Fruit fly (Drosophila melanogaster) whole organism, embryonic: Measurements from ENCODE around the gene RunxB.
A peak's percentile ranks its signal among the peaks of the same experiment; 100 is the strongest.

Experiments
- Abd-B ChIP-seq: fragments of 200-800 bp; sonication (Bioruptor generic); optimal IDR thresholded peaks from 2 replicates; lab custom pipeline; 2018; ENCODE audit warnings: missing biosample characterization, mild to moderate bottlenecking, missing genetic modification characterization, moderate library complexity
- Atf6 ChIP-seq: fragments of 200-800 bp; sonication (Bioruptor generic); IDR thresholded peaks from 2 replicates; pipeline ENCODE4 v1.3.6; 2022; ENCODE audit warnings: missing biosample characterization, missing genetic modification characterization
- BtbVII ChIP-seq: fragments of 200-800 bp; sonication (Bioruptor generic); optimal IDR thresholded peaks from 3 replicates; lab custom pipeline; 2017; ENCODE audit warnings: missing biosample characterization, mild to moderate bottlenecking, missing genetic modification characterization
- CG1024 ChIP-seq: fragments of 200-800 bp; sonication (Bioruptor generic); IDR thresholded peaks from 2 replicates; pipeline ENCODE4 v1.3.6; 2022; ENCODE audit warnings: missing biosample characterization, missing genetic modification characterization
- CG10267 ChIP-seq: fragments of 200-800 bp; sonication (Bioruptor generic); optimal IDR thresholded peaks from 2 replicates; lab custom pipeline; 2018; ENCODE audit warnings: missing biosample characterization, mild to moderate bottlenecking, missing genetic modification characterization, moderate library complexity
- CG10959 ChIP-seq: fragments of 200-800 bp; sonication (Bioruptor generic); IDR thresholded peaks from 2 replicates; pipeline ENCODE4 v1.3.6; 2022; ENCODE audit warnings: missing biosample characterization, missing genetic modification characterization
- CG11247 ChIP-seq: fragments of 200-800 bp; sonication (Bioruptor generic); IDR thresholded peaks from 2 replicates; pipeline ENCODE4 v1.3.6; 2022; ENCODE audit warnings: missing biosample characterization, missing genetic modification characterization
- CG12769 ChIP-seq: fragments of 200-800 bp; sonication (Bioruptor generic); optimal IDR thresholded peaks from 2 replicates; lab custom pipeline; 2019; ENCODE audit warnings: missing biosample characterization, mild to moderate bottlenecking, missing genetic modification characterization, moderate library complexity
- CG14667 ChIP-seq: fragments of 200-800 bp; sonication (Bioruptor generic); IDR thresholded peaks from 2 replicates; pipeline ENCODE4 v1.3.6; 2022; ENCODE audit warnings: missing biosample characterization, missing genetic modification characterization
- CG14710 ChIP-seq: fragments of 200-800 bp; sonication (Bioruptor generic); optimal IDR thresholded peaks from 3 replicates; lab custom pipeline; 2019; ENCODE audit warnings: missing biosample characterization, mild to moderate bottlenecking, missing genetic modification characterization, moderate library complexity
- CG1602 ChIP-seq: fragments of 200-800 bp; sonication (Bioruptor generic); optimal IDR thresholded peaks from 3 replicates; lab custom pipeline; 2016; ENCODE audit warnings: missing biosample characterization, missing genetic modification characterization
- CG2129 ChIP-seq: fragments of 200-800 bp; sonication (Bioruptor generic); IDR thresholded peaks from 2 replicates; pipeline ENCODE4 v1.3.6; 2022; ENCODE audit warnings: missing biosample characterization, missing genetic modification characterization; ENCODE audit not compliant: partially characterized antibody
- CG2889 ChIP-seq: fragments of 200-800 bp; sonication (Bioruptor generic); IDR thresholded peaks from 3 replicates; pipeline ENCODE4 v1.3.6; 2022; ENCODE audit warnings: missing biosample characterization, missing genetic modification characterization
- CG4820 ChIP-seq: fragments of 200-800 bp; sonication (Bioruptor generic); optimal IDR thresholded peaks from 3 replicates; lab custom pipeline; 2016; ENCODE audit warnings: missing biosample characterization, missing genetic modification characterization
- CG6272 ChIP-seq: fragments of 200-800 bp; sonication (Bioruptor generic); IDR thresholded peaks from 2 replicates; pipeline ENCODE4 v1.3.6; 2022; ENCODE audit warnings: missing biosample characterization, missing genetic modification characterization
- CG6765 ChIP-seq: fragments of 200-800 bp; sonication (Bioruptor generic); optimal IDR thresholded peaks from 3 replicates; lab custom pipeline; 2017; ENCODE audit warnings: missing biosample characterization, mild to moderate bottlenecking, missing genetic modification characterization
- CG7556 ChIP-seq: fragments of 200-800 bp; sonication (Bioruptor generic); optimal IDR thresholded peaks from 2 replicates; lab custom pipeline; 2017; ENCODE audit warnings: missing biosample characterization, mild to moderate bottlenecking, missing genetic modification characterization
- CG8765 ChIP-seq: fragments of 200-800 bp; sonication (Bioruptor generic); IDR thresholded peaks from 2 replicates; pipeline ENCODE4 v1.3.6; 2022; ENCODE audit warnings: missing biosample characterization, missing genetic modification characterization
- CG9817 ChIP-seq: fragments of 200-800 bp; sonication (Bioruptor generic); optimal IDR thresholded peaks from 2 replicates; lab custom pipeline; 2018; ENCODE audit warnings: missing biosample characterization, mild to moderate bottlenecking, missing genetic modification characterization, moderate library complexity
- Eip74EF ChIP-seq, 2 experiments: fragments of 200-800 bp in 1 of 2; fragments of >200 bp in 1 of 2; sonication (Bioruptor generic) in 1 of 2; optimal IDR thresholded peaks; 2 replicates each; lab custom pipeline; 2017 to 2019; ENCODE audit warnings: missing biosample characterization in 2 of 2, missing genetic modification characterization in 2 of 2, mild to moderate bottlenecking in 1 of 2, moderate library complexity in 1 of 2
- HLH54F ChIP-seq: fragments of 200-800 bp; sonication (Bioruptor generic); optimal IDR thresholded peaks from 3 replicates; lab custom pipeline; 2016; ENCODE audit warnings: missing biosample characterization, missing genetic modification characterization
- HmgD ChIP-seq: fragments of 200-800 bp; sonication (Bioruptor generic); optimal IDR thresholded peaks from 3 replicates; lab custom pipeline; 2016; ENCODE audit warnings: missing biosample characterization, missing genetic modification characterization
- HmgZ ChIP-seq: fragments of 200-800 bp; sonication (Bioruptor generic); optimal IDR thresholded peaks from 2 replicates; lab custom pipeline; 2018; ENCODE audit warnings: missing biosample characterization, mild to moderate bottlenecking, missing genetic modification characterization
- Hmx ChIP-seq: fragments of 200-800 bp; sonication (Bioruptor generic); optimal IDR thresholded peaks from 2 replicates; lab custom pipeline; 2016; ENCODE audit warnings: missing biosample characterization, missing genetic modification characterization
- Hr51 ChIP-seq, 2 experiments: fragments of 200-800 bp; sonication (Bioruptor generic); optimal IDR thresholded peaks; 2 replicates in 1 of 2; 3 replicates in 1 of 2; lab custom pipeline; 2016 to 2018; ENCODE audit warnings: missing biosample characterization in 2 of 2, missing genetic modification characterization in 2 of 2, mild to moderate bottlenecking in 1 of 2, moderate library complexity in 1 of 2
- MESR4 ChIP-seq: fragments of 200-800 bp; sonication (Bioruptor generic); optimal IDR thresholded peaks from 2 replicates; lab custom pipeline; 2018; ENCODE audit warnings: missing biosample characterization, mild to moderate bottlenecking, missing genetic modification characterization, moderate library complexity
- Meics ChIP-seq: fragments of 200-800 bp; sonication (Bioruptor generic); optimal IDR thresholded peaks from 2 replicates; lab custom pipeline; 2017; ENCODE audit warnings: missing biosample characterization, mild to moderate bottlenecking, missing genetic modification characterization
- NFAT ChIP-seq: fragments of 200-800 bp; sonication (Bioruptor generic); IDR thresholded peaks from 2 replicates; pipeline ENCODE4 v1.3.6; 2022; ENCODE audit warnings: missing biosample characterization, missing genetic modification characterization
- Nf-YB ChIP-seq: fragments of 200-800 bp; sonication (Bioruptor generic); optimal IDR thresholded peaks from 3 replicates; lab custom pipeline; 2019; ENCODE audit warnings: missing biosample characterization, mild to moderate bottlenecking, missing genetic modification characterization, moderate library complexity
- Poxn ChIP-seq: fragments of 200-800 bp; sonication (Bioruptor generic); IDR thresholded peaks from 2 replicates; pipeline ENCODE4 v1.3.6; 2022; ENCODE audit warnings: missing biosample characterization, missing genetic modification characterization
- Side ChIP-seq: fragments of 200-800 bp; sonication (Bioruptor generic); optimal IDR thresholded peaks from 2 replicates; lab custom pipeline; 2016; ENCODE audit warnings: missing biosample characterization, missing genetic modification characterization
- Sox100B ChIP-seq: fragments of 200-800 bp; sonication (Bioruptor generic); optimal IDR thresholded peaks from 3 replicates; lab custom pipeline; 2018; ENCODE audit warnings: missing biosample characterization, mild to moderate bottlenecking, missing genetic modification characterization
- Stat92E ChIP-seq, 3 experiments: fragments of >200 bp in 2 of 3; fragments of 200-800 bp in 1 of 3; sonication (Bioruptor generic) in 1 of 3; optimal IDR thresholded peaks; 2 replicates each; lab custom pipeline; 2017 to 2019; ENCODE audit warnings: missing biosample characterization in 3 of 3, missing genetic modification characterization in 3 of 3, mild to moderate bottlenecking in 1 of 3, moderate library complexity in 1 of 3
- Vsx1 ChIP-seq: fragments of 200-800 bp; sonication (Bioruptor generic); optimal IDR thresholded peaks from 2 replicates; lab custom pipeline; 2017; ENCODE audit warnings: missing biosample characterization, mild to moderate bottlenecking, missing genetic modification characterization, missing genetic modification reagents
- aop ChIP-seq: fragments of 200-800 bp; sonication (Bioruptor generic); IDR thresholded peaks from 2 replicates; pipeline ENCODE4 v1.3.6; 2022; ENCODE audit warnings: missing biosample characterization, missing genetic modification characterization
- ara ChIP-seq: fragments of 200-800 bp; sonication (Bioruptor generic); IDR thresholded peaks from 2 replicates; pipeline ENCODE4 v1.3.6; 2022; ENCODE audit warnings: missing biosample characterization, missing genetic modification characterization
- az2 ChIP-seq: fragments of 200-800 bp; sonication (Bioruptor generic); optimal IDR thresholded peaks from 3 replicates; lab custom pipeline; 2016; ENCODE audit warnings: missing biosample characterization, missing genetic modification characterization
- bowl ChIP-seq: fragments of 200-800 bp; sonication (Bioruptor generic); IDR thresholded peaks from 2 replicates; pipeline ENCODE4 v1.3.6; 2022; ENCODE audit warnings: missing biosample characterization, missing genetic modification characterization
- gce ChIP-seq: fragments of 200-800 bp; sonication (Bioruptor generic); IDR thresholded peaks from 3 replicates; pipeline ENCODE4 v1.3.6; 2022; ENCODE audit warnings: missing biosample characterization, missing genetic modification characterization
- gsb-n ChIP-seq: fragments of 200-800 bp; sonication (Bioruptor generic); optimal IDR thresholded peaks from 3 replicates; lab custom pipeline; 2018; ENCODE audit warnings: missing biosample characterization, mild to moderate bottlenecking, missing genetic modification characterization
- ken ChIP-seq: fragments of 200-800 bp; sonication (Bioruptor generic); IDR thresholded peaks from 3 replicates; pipeline ENCODE4 v1.3.6; 2022; ENCODE audit warnings: missing biosample characterization, missing genetic modification characterization
- odd ChIP-seq: fragments of 200-800 bp; sonication (Bioruptor generic); optimal IDR thresholded peaks from 2 replicates; lab custom pipeline; 2017; ENCODE audit warnings: missing biosample characterization, mild to moderate bottlenecking, missing genetic modification characterization
- pan ChIP-seq, 4 experiments: fragments of >200 bp in 3 of 4; fragments of 200-800 bp in 1 of 4; sonication (Bioruptor generic) in 1 of 4; optimal IDR thresholded peaks in 3 of 4; IDR thresholded peaks in 1 of 4; 2 replicates each; pipeline versions ENCODE4 v1.3.6 to Lab custom; 2017 to 2022; ENCODE audit warnings: missing biosample characterization in 2 of 4, missing genetic modification characterization in 2 of 4, mixed read lengths in 1 of 4
- peb ChIP-seq: fragments of 200-800 bp; sonication (Bioruptor generic); IDR thresholded peaks from 2 replicates; pipeline ENCODE4 v1.3.6; 2022; ENCODE audit warnings: missing biosample characterization, missing genetic modification characterization
- pum ChIP-seq: fragments of 200-800 bp; sonication (Bioruptor generic); optimal IDR thresholded peaks from 2 replicates; lab custom pipeline; 2016; ENCODE audit warnings: missing biosample characterization, missing genetic modification characterization
- sisA ChIP-seq: fragments of 200-800 bp; sonication (Bioruptor generic); IDR thresholded peaks from 2 replicates; pipeline ENCODE4 v1.3.6; 2022; ENCODE audit warnings: missing biosample characterization, missing genetic modification characterization
- ttk ChIP-seq: fragments of 200-800 bp; sonication (Bioruptor generic); IDR thresholded peaks from 2 replicates; pipeline ENCODE4 v2.1.2; 2022; ENCODE audit warnings: missing biosample characterization, missing genetic modification characterization
- unc-4 ChIP-seq: fragments of 200-800 bp; sonication (Bioruptor generic); IDR thresholded peaks from 2 replicates; pipeline ENCODE4 v1.3.6; 2022; ENCODE audit warnings: missing biosample characterization, missing genetic modification characterization; ENCODE audit not compliant: partially characterized antibody
- unpg ChIP-seq: fragments of 200-800 bp; sonication (Bioruptor generic); optimal IDR thresholded peaks from 3 replicates; lab custom pipeline; 2018; ENCODE audit warnings: missing biosample characterization, mild to moderate bottlenecking, missing genetic modification characterization, moderate library complexity
- vnd ChIP-seq: fragments of 200-800 bp; sonication (Bioruptor generic); IDR thresholded peaks from 3 replicates; pipeline ENCODE4 v1.3.6; 2022; ENCODE audit warnings: missing biosample characterization, missing genetic modification characterization; ENCODE audit not compliant: partially characterized antibody

The RunxB gene

dm6 chrX:20501040-20501609, 37.2 kb upstream of the RunxB start (continued):
- TF ChIP-seq CG2129 (GFP tag; lab: Robert Waterston, UW) = no peak
- no peak for TF ChIP-seq CG1024 (GFP tag; lab: Robert Waterston, UW)
- no peak for TF ChIP-seq CG6765 (GFP tag; lab: Kevin White, UChicago)
- no peak for TF ChIP-seq odd (GFP tag; lab: Kevin White, UChicago)
- peak; percentile 54 for TF ChIP-seq unpg (GFP tag; lab: Kevin White, UChicago)
- no peak for TF ChIP-seq CG14667 (GFP tag; lab: Robert Waterston, UW)
- TF ChIP-seq vnd (GFP tag; lab: Robert Waterston, UW) = no peak
- TF ChIP-seq Poxn = no peak
- TF ChIP-seq CG12769 (tag; lab: Kevin White, UChicago) = peak; percentile 28
- TF ChIP-seq HmgD (GFP tag; lab: Kevin White, UChicago) = no peak
- no peak for TF ChIP-seq aop (GFP tag; lab: Robert Waterston, UW)
- TF ChIP-seq CG10959 (GFP tag; lab: Robert Waterston, UW) = no peak
- TF ChIP-seq unc-4 = no peak
- TF ChIP-seq peb (GFP tag; lab: Robert Waterston, UW) = no peak
- TF ChIP-seq CG14710 = no peak
- TF ChIP-seq pan (optimal IDR thresholded peaks at IDR 0.05; lab: Kevin White, UChicago) = no peak
- peak in 1 of 2 experiments; percentile 37 for TF ChIP-seq pan (GFP tag; optimal IDR thresholded peaks at IDR 0.05 in 1 of 2, IDR thresholded peaks at IDR 0.05 in 1 of 2)
- no peak for TF ChIP-seq sisA
- peak; percentile 0 for TF ChIP-seq Abd-B (GFP tag; lab: Kevin White, UChicago)
- no peak for TF ChIP-seq CG11247
- TF ChIP-seq CG9817 (tag; lab: Kevin White, UChicago) = peak; percentile 12
- TF ChIP-seq CG8765 (GFP tag; lab: Robert Waterston, UW) = no peak
- TF ChIP-seq Hr51 (GFP tag; optimal IDR thresholded peaks at IDR 0.05; lab: Kevin White, UChicago) = peak in 1 of 2 experiments; percentile 54
- TF ChIP-seq Atf6 = peak; percentile 19; the same call in 1 of the 2 replicates
- TF ChIP-seq BtbVII (GFP tag; lab: Kevin White, UChicago) = no peak
- no peak for TF ChIP-seq Nf-YB (GFP tag; lab: Kevin White, UChicago)
- no peak for TF ChIP-seq CG2889
- TF ChIP-seq Side (GFP tag; lab: Kevin White, UChicago) = peak; percentile 2
- no peak for TF ChIP-seq Meics (GFP tag; lab: Kevin White, UChicago)
- TF ChIP-seq CG4820 = no peak
- no peak for TF ChIP-seq Hmx
- TF ChIP-seq CG1602 (GFP tag; lab: Kevin White, UChicago) = no peak
- no peak for TF ChIP-seq gce (GFP tag; lab: Robert Waterston, UW)
- TF ChIP-seq Stat92E (GFP tag; optimal IDR thresholded peaks at IDR 0.05; lab: Kevin White, UChicago) = no peak
- peak; percentile 46 for TF ChIP-seq CG7556 (GFP tag; lab: Kevin White, UChicago)
- no peak for TF ChIP-seq Eip74EF (GFP tag; optimal IDR thresholded peaks at IDR 0.05; lab: Kevin White, UChicago)
- no peak for TF ChIP-seq CG10267 (tag; lab: Kevin White, UChicago)
- no peak for TF ChIP-seq ara (GFP tag; lab: Robert Waterston, UW)
- no peak for TF ChIP-seq HLH54F
- peak; percentile 46 for TF ChIP-seq az2 (GFP tag; lab: Kevin White, UChicago)
- no peak for TF ChIP-seq bowl (GFP tag; lab: Robert Waterston, UW)
- no peak for TF ChIP-seq MESR4
- no peak for TF ChIP-seq gsb-n (tag; lab: Kevin White, UChicago)
- no peak for TF ChIP-seq HmgZ (tag; lab: Kevin White, UChicago)
- 0 out of 2 replicates have a peak, but pooled peaks have one; percentile 38 for TF ChIP-seq ttk (GFP tag; lab: Robert Waterston, UW)
- TF ChIP-seq ken = no peak
- TF ChIP-seq pum = peak; percentile 26
- no peak for TF ChIP-seq NFAT (GFP tag; lab: Robert Waterston, UW)
- no peak for TF ChIP-seq Sox100B
- TF ChIP-seq Vsx1 (GFP tag; lab: Kevin White, UChicago) = no peak
- no peak for TF ChIP-seq CG6272 (GFP tag; lab: Robert Waterston, UW)
